Worm (Caenorhabditis elegans): ENCODE data around the gene crn-4.

ce11 chrX:2267956-2268355 lies 10.1 kb upstream of the crn-4 start, which contains the start of gene AH9.6:
- TF ChIP-seq lin-15B (tag; optimal IDR thresholded peaks at IDR 0.05) (no peak), unc-86 (tag; optimal IDR thresholded peaks at IDR 0.05) (no peak), jun-1 (tag; optimal IDR thresholded peaks at IDR 0.05) (no peak), pax-3 (tag; optimal IDR thresholded peaks at IDR 0.05) (no peak), lin-39 (tag; optimal IDR thresholded peaks at IDR 0.05) (no peak), ztf-11 (tag; optimal IDR thresholded peaks at IDR 0.05) (no peak), unc-130 (tag; optimal IDR thresholded peaks at IDR 0.05) (no peak), nhr-11 (tag; optimal IDR thresholded peaks at IDR 0.05) (no peak), nhr-12 (tag; optimal IDR thresholded peaks at IDR 0.05) (no peak), nhr-90 (tag; optimal IDR thresholded peaks at IDR 0.05; ENCODE audit: poor library complexity) (no peak)
